Worm (Caenorhabditis elegans): ENCODE results near the gene srj-52.

ce11 chrV:646888-647287, 48.9 kb downstream of the srj-52 start, which contains the start of gene ugt-42:
- TF ChIP-seq nhr-6 (tag; optimal IDR thresholded peaks at IDR 0.05) = no peak
- no peak for TF ChIP-seq nhr-10 (tag; optimal IDR thresholded peaks at IDR 0.05)
- TF ChIP-seq spr-3 (GFP tag; optimal IDR thresholded peaks at IDR 0.05) = no peak
- no peak for TF ChIP-seq ceh-28 (tag; optimal IDR thresholded peaks at IDR 0.05)

Data from whole organism, L4 larva.